Fruit fly (Drosophila melanogaster) whole organism, prepupa: ENCODE measurements around the gene Nup358.

Source experiments
- Blimp-1 ChIP-seq: fragments of 200-800 bp; sonication (Bioruptor generic); optimal IDR thresholded peaks from 3 replicates; lab custom pipeline; 2017; ENCODE audit warnings: missing biosample characterization, missing genetic modification characterization, mild to moderate bottlenecking, moderate library complexity, missing genetic modification reagents
- CG11902 ChIP-seq: fragments of 200-800 bp; sonication (Bioruptor generic); optimal IDR thresholded peaks from 3 replicates; lab custom pipeline; 2016; ENCODE audit warnings: missing biosample characterization, missing genetic modification characterization
- CG3032 ChIP-seq: fragments of 200-800 bp; optimal IDR thresholded peaks from 2 replicates; lab custom pipeline; 2019; ENCODE audit warnings: missing biosample characterization, mild to moderate bottlenecking, missing genetic modification characterization, moderate library complexity
- CG32006 ChIP-seq: fragments of 200-800 bp; sonication (Bioruptor generic); optimal IDR thresholded peaks from 3 replicates; lab custom pipeline; 2017; ENCODE audit warnings: missing biosample characterization, mild to moderate bottlenecking, missing genetic modification characterization
- Lpt ChIP-seq: fragments of 200-800 bp; sonication (Bioruptor generic); optimal IDR thresholded peaks from 3 replicates; lab custom pipeline; 2016; ENCODE audit warnings: missing biosample characterization, missing genetic modification characterization
- Sox102F ChIP-seq: fragments of 200-800 bp; sonication (Bioruptor generic); optimal IDR thresholded peaks from 2 replicates; lab custom pipeline; 2016; ENCODE audit warnings: missing biosample characterization, mild to moderate bottlenecking, missing genetic modification characterization
- cyc ChIP-seq: fragments of 200-800 bp; sonication (Bioruptor generic); optimal IDR thresholded peaks from 3 replicates; lab custom pipeline; 2016; ENCODE audit warnings: missing biosample characterization, missing genetic modification characterization
- dac ChIP-seq: fragments of 200-800 bp; sonication (Bioruptor generic); optimal IDR thresholded peaks from 2 replicates; lab custom pipeline; 2017; ENCODE audit warnings: missing biosample characterization, mild to moderate bottlenecking, missing genetic modification characterization
- dsx ChIP-seq: fragments of 200-800 bp; optimal IDR thresholded peaks from 3 replicates; lab custom pipeline; 2019; ENCODE audit warnings: missing biosample characterization, mild to moderate bottlenecking, missing genetic modification characterization, moderate library complexity; ENCODE audit not compliant: poor library complexity, severe bottlenecking
- ss ChIP-seq, 2 experiments: fragments of 200-800 bp; sonication (Bioruptor generic); optimal IDR thresholded peaks; 2 replicates in 1 of 2; 3 replicates in 1 of 2; lab custom pipeline; 2017 to 2018; ENCODE audit warnings: mild to moderate bottlenecking in 2 of 2, missing biosample characterization in 2 of 2, missing genetic modification characterization in 2 of 2, moderate library complexity in 1 of 2
- svp ChIP-seq: fragments of 200-800 bp; sonication (Bioruptor generic); peaks from one replicate; lab custom pipeline; 2016; ENCODE audit warnings: missing biosample characterization, missing genetic modification characterization
- topi ChIP-seq: fragments of 200-800 bp; sonication (Bioruptor generic); optimal IDR thresholded peaks from 3 replicates; lab custom pipeline; 2016; ENCODE audit warnings: missing biosample characterization, missing genetic modification characterization

DNA sequence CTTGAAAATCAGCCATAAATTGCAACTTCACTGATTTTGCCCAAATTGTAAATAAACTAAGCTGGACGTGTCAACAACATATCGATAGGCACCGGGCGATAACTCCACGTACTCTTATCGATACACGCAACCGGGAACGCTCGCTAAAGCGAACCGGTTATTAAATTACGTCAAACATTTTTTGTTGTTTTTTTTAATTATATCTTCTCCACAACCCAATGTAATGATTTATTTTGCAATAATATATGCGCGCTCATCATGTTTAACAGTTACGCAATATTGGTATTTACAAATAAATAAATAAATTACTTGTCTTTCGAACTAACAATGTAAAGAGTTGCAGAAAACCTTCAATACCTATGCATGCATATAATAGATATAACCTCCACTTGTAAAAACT, 34.0 kb upstream of the Nup358 start, which contains the start of gene Saysd1:
- TF ChIP-seq CG11902: no peak
- TF ChIP-seq Lpt (GFP tag; lab: Kevin White, UChicago): no peak
- TF ChIP-seq dsx (GFP tag; lab: Kevin White, UChicago): peak; percentile 33
- no peak for TF ChIP-seq svp (GFP tag; lab: Kevin White, UChicago)
- no peak for TF ChIP-seq Blimp-1 (GFP tag; lab: Kevin White, UChicago)
- TF ChIP-seq topi (GFP tag; lab: Kevin White, UChicago): no peak
- TF ChIP-seq CG32006 (GFP tag; lab: Kevin White, UChicago): no peak
- TF ChIP-seq Sox102F (GFP tag; lab: Kevin White, UChicago): no peak
- no peak for TF ChIP-seq dac (GFP tag; lab: Kevin White, UChicago)
- TF ChIP-seq cyc (GFP tag; lab: Kevin White, UChicago): peak; percentile 44
- TF ChIP-seq ss (GFP tag; optimal IDR thresholded peaks at IDR 0.05; lab: Kevin White, UChicago): no peak
- no peak for TF ChIP-seq CG3032 (tag; lab: Kevin White, UChicago)
